Worm (Caenorhabditis elegans): ENCODE measurements around the gene ugt-54.
A peak's percentile ranks its signal among the peaks of the same experiment; 100 is the strongest.

Gene ugt-54

DNA sequence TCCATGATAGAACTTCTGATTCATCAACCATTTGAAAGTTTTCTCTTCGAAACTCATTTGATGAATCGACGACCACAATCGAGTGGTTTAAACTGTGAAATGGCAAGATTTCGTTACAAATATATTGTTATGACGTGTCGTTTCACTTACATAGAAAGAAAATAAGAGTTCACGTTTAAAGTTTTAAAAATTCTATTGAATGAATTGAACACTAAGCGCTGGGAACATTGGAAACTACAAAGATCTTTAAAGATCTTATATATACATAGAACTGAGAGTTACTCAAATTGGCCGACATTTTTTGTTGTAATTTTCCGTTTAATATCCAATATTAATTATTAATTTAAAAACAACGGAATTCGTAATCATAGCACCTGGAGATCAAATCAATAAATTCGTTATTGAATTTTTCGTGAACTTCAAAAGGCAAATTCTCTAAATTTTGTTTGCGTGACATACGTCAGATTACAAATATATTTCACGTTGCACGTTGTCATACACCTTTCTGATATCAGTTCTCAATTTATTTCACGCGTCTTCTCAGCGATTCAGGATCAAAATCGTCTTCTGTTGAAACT lies 3.8 kb upstream of the ugt-54 start, which contains the start of the genes T25B9.4 and T25B9.6:
Gene T25B9.4, minus strand, starts transcription at position 101 of the 578 bp plus-strand sequence.
Gene T25B9.6, plus strand, starts transcription at position 528 of the 578 bp plus-strand sequence.
- TF ChIP-seq nhr-28 (tag; optimal IDR thresholded peaks at IDR 0.05) (no peak), nhr-12 (tag; optimal IDR thresholded peaks at IDR 0.05) (no peak), hlh-1 (tag; optimal IDR thresholded peaks at IDR 0.05) (no peak), sem-2 (GFP tag; optimal IDR thresholded peaks at IDR 0.05) (no peak), lin-13 (tag; optimal IDR thresholded peaks at IDR 0.05) (no peak), bed-3 (GFP tag; optimal IDR thresholded peaks at IDR 0.05) (no peak), ztf-11 (tag; optimal IDR thresholded peaks at IDR 0.05) (no peak), mab-5 (tag; optimal IDR thresholded peaks at IDR 0.05) (no peak), tbx-8 (GFP tag; optimal IDR thresholded peaks at IDR 0.05) (no peak), ceh-43 (GFP tag; optimal IDR thresholded peaks at IDR 0.05) (no peak), M03D4.4 (tag; optimal IDR thresholded peaks at IDR 0.05) (no peak), unc-39 (tag; optimal IDR thresholded peaks at IDR 0.05) (no peak), flh-1 (GFP tag; optimal IDR thresholded peaks at IDR 0.05) (no peak), ces-1 (GFP tag; optimal IDR thresholded peaks at IDR 0.05) (no peak), sptf-1 (tag; optimal IDR thresholded peaks at IDR 0.05) (no peak), nhr-2 (tag; optimal IDR thresholded peaks at IDR 0.05) (no peak), nhr-237 (tag; optimal IDR thresholded peaks at IDR 0.05) (no peak), ceh-83 (GFP tag; optimal IDR thresholded peaks at IDR 0.05) (no peak)

DNA sequence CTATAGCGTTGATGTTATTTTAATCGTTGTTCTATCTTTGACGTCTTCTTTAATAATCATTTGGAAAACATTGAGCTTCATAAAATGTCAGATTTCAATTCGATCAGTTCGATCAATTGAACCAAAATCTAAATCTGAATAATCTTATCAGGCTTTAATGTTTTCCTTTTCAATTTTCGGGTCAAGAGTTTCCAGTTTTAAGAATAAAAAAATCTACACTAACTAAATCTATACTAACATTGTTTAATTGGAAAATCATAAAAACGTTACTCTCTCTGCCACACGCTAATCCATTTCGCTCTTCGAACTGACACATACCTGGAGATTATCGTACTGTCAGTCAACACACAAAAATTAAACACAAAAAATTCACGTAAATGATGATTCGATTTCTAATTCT lies 2.7 kb downstream of the ugt-54 start, which contains the start of gene T25B9.11:
Gene T25B9.11, plus strand, starts transcription at position 301 of the 400 bp plus-strand sequence.
- TF ChIP-seq lin-32 (GFP tag; optimal IDR thresholded peaks at IDR 0.05) (no peak), hlh-1 (tag; optimal IDR thresholded peaks at IDR 0.05) (no peak)

DNA sequence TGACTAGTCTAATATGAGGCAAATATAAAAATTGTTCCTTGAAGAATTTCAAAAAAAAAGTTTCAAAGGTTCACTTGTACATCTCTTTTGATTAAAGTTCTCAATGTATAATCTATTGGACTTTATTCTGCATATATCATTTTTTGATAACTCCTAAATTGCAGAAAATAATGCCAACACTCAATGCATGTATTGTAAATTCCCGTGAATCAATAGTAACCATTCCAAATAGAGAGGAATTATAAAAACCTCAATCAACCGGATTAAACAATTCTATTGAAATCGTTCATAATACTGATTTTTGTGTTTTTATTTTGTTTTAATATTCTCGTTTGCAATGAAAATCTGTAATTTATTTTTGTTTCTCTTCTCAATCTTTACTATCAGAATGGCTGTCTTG lies 3.6 kb downstream of the ugt-54 start, which contains the start of gene T25B9.12:
Gene T25B9.12, plus strand, starts transcription at position 301 of the 400 bp plus-strand sequence.
- TF ChIP-seq unc-39 (tag; optimal IDR thresholded peaks at IDR 0.05) (no peak), hlh-1 (tag; optimal IDR thresholded peaks at IDR 0.05) (no peak), ceh-39 (tag; optimal IDR thresholded peaks at IDR 0.05) (no peak)

DNA sequence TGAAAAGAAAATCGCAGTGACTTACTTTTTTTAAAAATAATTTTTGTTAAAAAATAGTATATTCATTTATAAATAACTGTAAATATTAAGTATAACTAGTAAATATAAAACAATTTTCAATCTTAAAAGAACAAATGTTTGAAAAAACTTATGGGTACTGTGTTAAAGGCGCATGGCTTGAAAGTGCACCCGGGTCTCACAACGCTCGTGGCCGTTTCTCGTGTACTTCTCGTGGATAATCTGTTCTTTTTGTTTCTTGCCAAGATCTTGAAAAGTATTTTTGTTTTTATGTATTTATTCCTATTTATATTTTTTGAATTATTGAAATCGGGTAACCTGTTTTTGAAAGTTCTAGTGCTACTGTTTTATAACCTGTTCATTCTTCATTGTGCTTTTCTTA lies 4.6 kb downstream of the ugt-54 start:
- TF ChIP-seq lin-13 (tag; optimal IDR thresholded peaks at IDR 0.05), result no peak
- no peak for TF ChIP-seq sem-2 (GFP tag; optimal IDR thresholded peaks at IDR 0.05)
- no peak for TF ChIP-seq drap-1 (GFP tag; optimal IDR thresholded peaks at IDR 0.05)
- no peak for TF ChIP-seq mab-5 (tag; optimal IDR thresholded peaks at IDR 0.05)
- no peak for TF ChIP-seq elt-1 (tag; optimal IDR thresholded peaks at IDR 0.05; ENCODE audit: borderline replicate concordance, insufficient read depth)
- no peak for TF ChIP-seq ceh-39 (tag; optimal IDR thresholded peaks at IDR 0.05)
- no peak for TF ChIP-seq ces-1 (GFP tag; optimal IDR thresholded peaks at IDR 0.05)
- no peak for TF ChIP-seq mep-1 (tag; optimal IDR thresholded peaks at IDR 0.05)
- no peak for TF ChIP-seq ham-2 (GFP tag; optimal IDR thresholded peaks at IDR 0.05)
- no peak for TF ChIP-seq bed-3 (GFP tag; optimal IDR thresholded peaks at IDR 0.05)
- no peak for TF ChIP-seq lsy-2 (tag; optimal IDR thresholded peaks at IDR 0.05)
- TF ChIP-seq M03D4.4 (tag; optimal IDR thresholded peaks at IDR 0.05), result no peak
- no peak for TF ChIP-seq sptf-1 (tag; optimal IDR thresholded peaks at IDR 0.05)
- no peak for TF ChIP-seq mls-2 (tag; optimal IDR thresholded peaks at IDR 0.05)
- TF ChIP-seq hlh-1 (tag; optimal IDR thresholded peaks at IDR 0.05), result no peak
- TF ChIP-seq ceh-43 (GFP tag; optimal IDR thresholded peaks at IDR 0.05), result no peak
- no peak for TF ChIP-seq unc-62 (GFP tag; optimal IDR thresholded peaks at IDR 0.05)
- no peak for TF ChIP-seq zip-8 (tag; optimal IDR thresholded peaks at IDR 0.05)

DNA sequence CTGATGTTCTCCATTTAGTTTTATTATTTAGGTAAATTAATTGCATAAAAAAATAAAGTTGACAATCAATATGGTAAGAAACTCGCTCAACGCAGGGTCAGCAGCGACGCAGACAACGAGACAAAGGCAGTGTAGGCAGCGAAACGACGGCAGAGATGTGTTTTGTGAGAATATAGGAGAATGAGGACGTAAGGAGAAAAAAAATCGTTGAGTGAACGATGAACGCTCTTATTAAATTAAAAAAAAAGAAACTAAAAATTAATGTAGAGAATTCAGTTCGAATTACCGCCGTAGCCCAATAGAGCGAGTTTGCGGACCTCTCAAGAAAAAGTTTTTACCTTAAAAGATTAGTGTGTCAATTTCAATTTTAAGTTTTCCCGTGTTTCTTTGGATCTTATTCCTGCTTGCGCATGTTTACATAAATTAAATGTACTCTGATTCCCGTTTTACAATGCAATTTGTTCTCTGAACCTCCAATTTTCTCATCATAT lies 6.7 kb downstream of the ugt-54 start, which contains the start of gene T25B9.8:
Gene T25B9.8, minus strand, starts transcription at position 51 of the 491 bp plus-strand sequence.
- no peak for TF ChIP-seq drap-1 (GFP tag; optimal IDR thresholded peaks at IDR 0.05)
- peak; percentile 44 for TF ChIP-seq ces-1 (GFP tag; optimal IDR thresholded peaks at IDR 0.05)

DNA sequence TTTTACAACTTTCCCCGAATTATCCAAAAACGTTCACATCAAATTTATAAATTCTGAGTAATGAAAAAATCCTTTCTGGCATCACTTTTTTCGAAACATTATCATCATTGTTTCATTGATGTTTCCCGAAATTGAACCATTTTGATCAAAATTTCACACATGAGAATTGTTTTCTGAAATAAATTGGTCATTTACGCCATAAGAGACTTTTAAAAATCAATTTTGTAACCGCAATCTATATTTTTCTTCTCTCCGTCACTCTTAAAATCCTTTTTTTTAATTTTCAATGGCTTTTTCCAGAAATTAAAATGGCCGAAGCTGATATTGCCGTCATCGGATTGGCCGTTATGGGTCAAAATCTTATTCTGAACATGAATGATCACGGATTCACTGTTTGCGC lies 7.9 kb downstream of the ugt-54 start, which contains the start of gene T25B9.9:
Gene T25B9.9, plus strand, starts transcription at position 301 of the 400 bp plus-strand sequence.
- no peak for TF ChIP-seq ceh-39 (tag; optimal IDR thresholded peaks at IDR 0.05)
- no peak for TF ChIP-seq unc-120 (tag; optimal IDR thresholded peaks at IDR 0.05; ENCODE audit: poor library complexity, severe bottlenecking)
- no peak for TF ChIP-seq nhr-2 (tag; optimal IDR thresholded peaks at IDR 0.05)
- no peak for TF ChIP-seq ztf-11 (tag; optimal IDR thresholded peaks at IDR 0.05)
- no peak for TF ChIP-seq unc-39 (tag; optimal IDR thresholded peaks at IDR 0.05)
- TF ChIP-seq snpc-4 (tag; optimal IDR thresholded peaks at IDR 0.05), result no peak
- TF ChIP-seq mls-2 (tag; optimal IDR thresholded peaks at IDR 0.05), result no peak
- TF ChIP-seq unc-62 (GFP tag; optimal IDR thresholded peaks at IDR 0.05), result no peak
- TF ChIP-seq pha-4 (tag; optimal IDR thresholded peaks at IDR 0.05), result no peak
